Fruit fly (Drosophila melanogaster): ENCODE measurements around the gene CG46396.

DNA sequence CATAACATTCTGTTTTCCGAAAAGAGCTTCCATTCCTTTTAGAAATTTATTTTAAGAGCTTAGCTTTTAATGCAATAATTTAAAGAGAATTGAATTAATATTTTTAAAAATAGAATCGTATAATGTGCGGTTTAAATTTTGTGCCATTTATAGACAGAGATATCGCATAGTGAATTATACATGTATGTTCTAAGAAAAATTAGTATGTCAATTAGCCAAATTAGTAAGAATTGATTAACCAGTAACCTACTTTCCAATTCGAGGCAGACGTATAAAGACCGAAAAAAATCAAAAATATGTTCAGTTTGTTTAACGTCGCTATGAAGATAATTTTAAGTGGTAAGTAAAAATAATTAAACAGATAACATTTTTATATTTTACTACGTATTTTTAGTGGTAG, 5.8 kb downstream of the CG46396 start, which contains the start of gene CG31560:
- no peak for TF ChIP-seq pan (optimal IDR thresholded peaks at IDR 0.05)
- no peak for TF ChIP-seq psq (optimal IDR thresholded peaks at IDR 0.05)
- no peak for TF ChIP-seq usp (GFP tag; optimal IDR thresholded peaks at IDR 0.05)
- TF ChIP-seq CG8478 (optimal IDR thresholded peaks at IDR 0.05) = no peak
- no peak for TF ChIP-seq Dll (optimal IDR thresholded peaks at IDR 0.05)
- TF ChIP-seq EcR (GFP tag; optimal IDR thresholded peaks at IDR 0.05) = no peak

Data from whole organism.